Fruit fly (Drosophila melanogaster): ENCODE data around the gene CG13887.

CG13887 gene

DNA sequence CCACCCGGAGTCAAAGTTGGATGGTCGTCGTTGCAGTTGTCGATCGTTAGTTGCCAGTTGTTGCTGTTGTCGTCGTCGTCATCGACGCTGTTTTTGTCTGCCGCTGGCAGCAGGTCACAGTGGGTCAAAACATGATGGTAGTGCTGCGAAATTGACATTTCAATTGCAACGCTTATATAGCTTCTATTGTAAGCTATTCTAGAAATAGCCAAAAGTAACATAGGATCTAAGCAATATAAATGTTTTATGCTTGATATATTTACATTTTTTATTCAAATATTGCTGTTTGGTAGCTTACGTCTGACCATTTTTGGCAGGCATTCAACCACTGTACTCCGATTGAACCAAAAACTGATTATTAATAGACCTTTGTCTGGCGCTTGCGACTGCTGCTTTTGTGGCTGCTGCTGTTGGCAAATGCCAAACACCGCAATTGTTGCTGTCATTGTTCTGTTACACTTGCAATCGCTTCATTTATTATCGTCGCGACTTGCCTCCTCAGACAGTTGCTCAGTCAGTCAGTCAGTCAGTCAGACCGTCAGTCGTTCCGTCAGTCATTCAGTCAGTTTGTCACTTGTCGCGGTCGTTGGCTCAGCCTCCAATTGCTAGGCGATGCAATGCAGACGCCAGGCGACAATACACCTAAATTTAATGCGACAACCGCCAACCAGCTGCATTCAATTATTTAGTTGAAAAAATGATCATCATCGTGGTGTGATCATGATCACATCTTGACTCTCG lies 46.2 kb upstream of the CG13887 start (continued):
- TF ChIP-seq CG10669 (GFP tag; optimal IDR thresholded peaks at IDR 0.05) (peak; percentile 49), spab (GFP tag; optimal IDR thresholded peaks at IDR 0.05) (peak; percentile 39), svp (GFP tag) (peak; percentile 93), OdsH (GFP tag; optimal IDR thresholded peaks at IDR 0.05) (peak; percentile 74), Smox (GFP tag; optimal IDR thresholded peaks at IDR 0.05) (peak; percentile 68), CG4318 (GFP tag; optimal IDR thresholded peaks at IDR 0.05) (peak; percentile 65), CG6276 (GFP tag; optimal IDR thresholded peaks at IDR 0.05) (peak; percentile 69), Ets96B (tag; optimal IDR thresholded peaks at IDR 0.05) (peak; percentile 59), topi (GFP tag; optimal IDR thresholded peaks at IDR 0.05) (peak; percentile 61), fkh (GFP tag; optimal IDR thresholded peaks at IDR 0.05) (no peak), CG8632 (GFP tag; optimal IDR thresholded peaks at IDR 0.05) (peak; percentile 41), CG15336 (GFP tag; IDR thresholded peaks at IDR 0.05) (peak; percentile 83), dsx (GFP tag; optimal IDR thresholded peaks at IDR 0.05; ENCODE audit: poor library complexity, severe bottlenecking) (peak; percentile 9), Lpt (GFP tag; optimal IDR thresholded peaks at IDR 0.05) (peak; percentile 18), CG6854 (GFP tag; optimal IDR thresholded peaks at IDR 0.05) (peak; percentile 39), Eip78C (GFP tag) (peak; percentile 93), Blimp-1 (GFP tag; optimal IDR thresholded peaks at IDR 0.05) (no peak), Sox102F (GFP tag; optimal IDR thresholded peaks at IDR 0.05) (peak; percentile 65), CG8119 (GFP tag; IDR thresholded peaks at IDR 0.05) (peak; percentile 82), Sox14 (GFP tag; optimal IDR thresholded peaks at IDR 0.05) (peak; percentile 85), ss (GFP tag; optimal IDR thresholded peaks at IDR 0.05) (peak; percentile 20 to 35), net (GFP tag; optimal IDR thresholded peaks at IDR 0.05) (peak; percentile 81), cyc (GFP tag; optimal IDR thresholded peaks at IDR 0.05) (peak; percentile 54), CG11762 (GFP tag; optimal IDR thresholded peaks at IDR 0.05; ENCODE audit: insufficient read depth) (peak; percentile 62), Hr39 (GFP tag; optimal IDR thresholded peaks at IDR 0.05) (peak; percentile 55), CG6163 (GFP tag; IDR thresholded peaks at IDR 0.05) (peak; percentile 73; the same call in 2 of the 3 replicates), Hr38 (GFP tag; optimal IDR thresholded peaks at IDR 0.05) (peak; percentile 39), CG8319 (GFP tag; optimal IDR thresholded peaks at IDR 0.05) (peak; percentile 17), CG16779 (tag; optimal IDR thresholded peaks at IDR 0.05) (peak; percentile 56), acj6 (GFP tag; optimal IDR thresholded peaks at IDR 0.05) (peak; percentile 52), CG11294 (GFP tag; IDR thresholded peaks at IDR 0.05) (peak; percentile 63; the same call in 1 of the 2 replicates), CG3919 (GFP tag; optimal IDR thresholded peaks at IDR 0.05) (peak; percentile 73)

DNA sequence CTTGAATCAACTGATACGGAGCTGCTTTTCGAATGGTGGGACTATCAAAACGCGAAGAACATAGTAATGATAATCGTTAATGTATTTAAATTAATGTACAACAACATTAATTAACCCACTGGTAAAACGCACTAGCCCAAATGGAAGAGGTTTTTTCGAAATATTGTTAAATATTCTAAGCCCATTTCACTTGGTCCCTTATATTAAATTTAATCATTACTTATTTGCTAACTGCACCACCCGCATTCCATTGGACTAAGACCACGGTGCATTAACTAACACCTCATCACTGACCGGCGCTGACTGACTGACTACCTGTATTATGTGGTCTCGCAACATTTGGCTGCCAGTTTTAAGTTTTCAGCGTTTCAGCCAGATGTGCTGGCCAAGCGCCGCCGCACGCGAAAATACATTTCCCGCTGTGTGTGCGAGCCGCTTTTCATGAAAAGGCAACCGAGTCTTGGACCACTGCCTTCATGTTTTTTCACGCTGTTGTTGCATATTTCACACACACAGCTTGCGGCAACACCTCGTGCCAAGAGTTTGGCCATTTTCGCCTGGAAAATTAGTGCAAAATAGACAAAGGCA lies 43.8 kb upstream of the CG13887 start:
- peak; percentile 75 for TF ChIP-seq eg (GFP tag; IDR thresholded peaks at IDR 0.05)
- TF ChIP-seq CG6808 (GFP tag; optimal IDR thresholded peaks at IDR 0.05): no peak
- TF ChIP-seq CG16779 (tag; optimal IDR thresholded peaks at IDR 0.05): no peak
- TF ChIP-seq svp (GFP tag): peak; percentile 50
- TF ChIP-seq dac (GFP tag; optimal IDR thresholded peaks at IDR 0.05): peak; percentile 20
- peak; percentile 41 for TF ChIP-seq net (GFP tag; optimal IDR thresholded peaks at IDR 0.05)
- no peak for TF ChIP-seq Eip93F (GFP tag; optimal IDR thresholded peaks at IDR 0.05)
- peak; percentile 38 for TF ChIP-seq pdm3 (GFP tag; optimal IDR thresholded peaks at IDR 0.05)
- TF ChIP-seq CG6854 (GFP tag; optimal IDR thresholded peaks at IDR 0.05): no peak
- no peak for TF ChIP-seq fd85E (GFP tag; optimal IDR thresholded peaks at IDR 0.05)
- 0 out of 3 replicates have a peak, but pooled peaks have one; percentile 15 for TF ChIP-seq CG6163 (GFP tag; IDR thresholded peaks at IDR 0.05)
- 0 out of 2 replicates have a peak, but pooled peaks have one; percentile 28 for TF ChIP-seq Gug (GFP tag; IDR thresholded peaks at IDR 0.05)
- TF ChIP-seq fd59A (GFP tag; optimal IDR thresholded peaks at IDR 0.05): no peak
- TF ChIP-seq CG32006 (GFP tag; optimal IDR thresholded peaks at IDR 0.05): peak; percentile 77
- peak; percentile 72 for TF ChIP-seq Hr4 (GFP tag; optimal IDR thresholded peaks at IDR 0.05)
- peak; percentile 40 for TF ChIP-seq Sox14 (GFP tag; optimal IDR thresholded peaks at IDR 0.05)
- TF ChIP-seq CG11902 (GFP tag; optimal IDR thresholded peaks at IDR 0.05): no peak
- peak; percentile 71; the same call in 2 of the 3 replicates for TF ChIP-seq CG8119 (GFP tag; IDR thresholded peaks at IDR 0.05)
- peak; percentile 40; the same call in 1 of the 2 replicates for TF ChIP-seq CG11294 (GFP tag; IDR thresholded peaks at IDR 0.05)
- TF ChIP-seq CG15336 (GFP tag; IDR thresholded peaks at IDR 0.05): peak; percentile 63
- TF ChIP-seq Eip75B (GFP tag; optimal IDR thresholded peaks at IDR 0.05): no peak
- peak; percentile 61 for TF ChIP-seq achi (GFP tag; optimal IDR thresholded peaks at IDR 0.05)
- peak; percentile 55 for TF ChIP-seq CG4318 (GFP tag; optimal IDR thresholded peaks at IDR 0.05)
- peak; percentile 7 for TF ChIP-seq Met (GFP tag; optimal IDR thresholded peaks at IDR 0.05)
- TF ChIP-seq CG6276 (GFP tag; optimal IDR thresholded peaks at IDR 0.05): peak; percentile 63
- no peak for TF ChIP-seq CG1621 (tag; optimal IDR thresholded peaks at IDR 0.05)
- TF ChIP-seq CG31627 (GFP tag; optimal IDR thresholded peaks at IDR 0.05): no peak
